Worm (Caenorhabditis elegans): ENCODE data around the gene Y27F2A.8.
"Not testable (repeated sequence)": the region's sequence is repeated elsewhere in the genome, so short reads cannot be mapped to it uniquely, and the experiment has no call there.

Y27F2A.8 gene

ce11 chrII:3184858-3185257 lies 1.3 kb downstream of the Y27F2A.8 start, which contains the start of gene sri-78:
TSS of gene sri-78 (plus strand) at chrII:3185158.
- not testable (repeated sequence) for TF ChIP-seq npax-4, sdc-2, che-1 (tag; optimal IDR thresholded peaks at IDR 0.05)

ce11 chrII:3185848-3186247 lies 2.3 kb downstream of the Y27F2A.8 start:
- TF ChIP-seq T23F11.4 (GFP tag; optimal IDR thresholded peaks at IDR 0.05) (no peak), npax-4 (tag; optimal IDR thresholded peaks at IDR 0.05) (no peak), hlh-15 (tag; optimal IDR thresholded peaks at IDR 0.05) (no peak), hlh-8 (tag; optimal IDR thresholded peaks at IDR 0.05) (no peak), che-1 (tag; optimal IDR thresholded peaks at IDR 0.05) (no peak), nhr-232 (tag; optimal IDR thresholded peaks at IDR 0.05) (no peak), ceh-22 (tag; optimal IDR thresholded peaks at IDR 0.05) (no peak), ceh-34 (tag; optimal IDR thresholded peaks at IDR 0.05) (no peak), unc-42 (tag; optimal IDR thresholded peaks at IDR 0.05) (no peak), fax-1 (tag; optimal IDR thresholded peaks at IDR 0.05) (no peak), ceh-24 (tag; optimal IDR thresholded peaks at IDR 0.05) (no peak), lim-6 (tag; optimal IDR thresholded peaks at IDR 0.05) (no peak), F13H6.1 (tag; optimal IDR thresholded peaks at IDR 0.05) (no peak), gmeb-2 (tag; optimal IDR thresholded peaks at IDR 0.05) (no peak), lin-11 (tag; optimal IDR thresholded peaks at IDR 0.05) (no peak), fkh-6 (tag; optimal IDR thresholded peaks at IDR 0.05) (no peak), pax-1 (tag; optimal IDR thresholded peaks at IDR 0.05) (no peak), pqm-1 (tag; optimal IDR thresholded peaks at IDR 0.05) (no peak), ztf-16 (tag; optimal IDR thresholded peaks at IDR 0.05) (no peak)

DNA sequence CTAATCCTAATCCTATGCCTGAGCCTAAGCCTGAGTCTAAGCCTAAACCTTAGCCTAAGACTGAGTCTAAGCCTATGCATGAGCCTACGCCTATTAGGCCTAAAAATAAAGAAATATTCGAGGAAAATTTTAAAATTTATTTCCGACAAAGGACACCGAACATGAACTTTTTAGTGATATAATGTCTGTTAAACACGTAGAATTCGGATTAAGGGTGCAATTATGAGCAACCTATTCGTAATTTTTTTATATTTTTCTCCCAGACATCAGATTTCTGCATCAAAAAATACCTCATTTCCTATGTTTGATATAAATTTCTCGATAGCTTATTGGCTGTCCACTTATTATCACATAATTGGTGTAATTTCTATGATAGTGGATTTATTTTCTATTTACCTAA lies 5.4 kb downstream of the Y27F2A.8 start, which contains the start of gene Y27F2A.11:
Y27F2A.11 (plus strand) TSS at position 301 of the 400 bp plus-strand sequence.
- TF ChIP-seq ceh-6 (GFP tag; optimal IDR thresholded peaks at IDR 0.05); nfya-1 (tag; optimal IDR thresholded peaks at IDR 0.05); dmd-4 (tag; optimal IDR thresholded peaks at IDR 0.05; ENCODE audit: borderline replicate concordance): not testable (repeated sequence)

DNA sequence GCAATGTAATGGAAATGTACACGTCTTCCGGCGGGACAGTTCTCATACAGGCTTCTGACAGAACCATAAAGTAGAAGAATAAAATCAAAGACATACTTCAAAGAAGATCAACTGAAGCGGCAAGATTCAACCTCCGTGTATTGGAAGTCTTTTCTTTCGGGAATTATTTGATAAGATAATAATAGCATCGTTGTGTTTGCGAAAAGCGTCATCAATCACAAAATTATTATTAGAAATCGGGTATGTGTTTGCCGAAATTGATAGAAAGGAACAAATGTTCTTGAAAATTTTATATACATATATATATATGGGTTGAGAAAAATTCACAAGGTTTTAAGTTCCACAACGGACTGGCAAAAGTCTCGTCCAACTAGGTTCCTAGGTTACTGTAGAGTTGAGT lies 8.0 kb downstream of the Y27F2A.8 start, which contains the start of gene Y27F2A.9:
Y27F2A.9 (minus strand) TSS at position 101 of the 400 bp plus-strand sequence.
- not testable (repeated sequence) for TF ChIP-seq lim-6, Y22D7AL.16, nfya-1 (tag; optimal IDR thresholded peaks at IDR 0.05)

DNA sequence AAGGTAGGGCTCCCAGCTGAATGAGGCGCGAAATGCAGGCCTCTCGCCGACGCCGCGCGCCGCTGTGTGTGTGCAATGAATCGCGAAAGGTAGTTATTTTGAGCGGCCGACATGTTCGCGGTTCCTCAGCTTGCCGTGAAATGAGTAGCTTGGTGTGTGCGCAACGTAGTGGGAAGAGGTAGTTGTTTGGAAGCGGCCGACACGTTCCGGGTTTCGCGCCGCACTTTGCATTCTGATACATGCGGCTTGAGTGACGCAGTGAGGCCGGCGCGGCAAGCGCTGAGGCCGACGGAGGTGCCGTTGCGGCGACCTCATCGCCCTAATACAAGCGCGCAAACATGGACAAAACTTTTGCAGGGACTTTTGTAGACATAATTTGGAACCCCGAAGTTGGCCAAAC lies 12.1 kb downstream of the Y27F2A.8 start:
- TF ChIP-seq unc-42 (tag; optimal IDR thresholded peaks at IDR 0.05) (no peak), mec-3 (tag; optimal IDR thresholded peaks at IDR 0.05; ENCODE audit: borderline replicate concordance) (peak; percentile 13), zip-5 (tag; optimal IDR thresholded peaks at IDR 0.05) (no peak), ahr-1 (tag; optimal IDR thresholded peaks at IDR 0.05) (no peak), C08G9.2 (tag; optimal IDR thresholded peaks at IDR 0.05) (no peak), ama-1 (optimal IDR thresholded peaks at IDR 0.05) (no peak), dve-1 (tag; optimal IDR thresholded peaks at IDR 0.05) (no peak), ceh-2 (tag; optimal IDR thresholded peaks at IDR 0.05) (no peak), madf-2 (tag; optimal IDR thresholded peaks at IDR 0.05) (no peak)

ce11 chrII:3196966-3197365 lies 13.4 kb downstream of the Y27F2A.8 start, which contains the start of gene gcy-15:
TSS of gene gcy-15 (minus strand) at chrII:3197066.
- TF ChIP-seq pqm-1 (tag; optimal IDR thresholded peaks at IDR 0.05) (no peak), elt-4 (tag; optimal IDR thresholded peaks at IDR 0.05) (no peak), mec-3 (tag; optimal IDR thresholded peaks at IDR 0.05; ENCODE audit: borderline replicate concordance) (no peak), C08G9.2 (tag; optimal IDR thresholded peaks at IDR 0.05) (no peak), pag-3 (tag; optimal IDR thresholded peaks at IDR 0.05; ENCODE audit: borderline replicate concordance) (no peak), Y22D7AL.16 (tag; optimal IDR thresholded peaks at IDR 0.05) (no peak), ceh-45 (GFP tag; IDR thresholded peaks at IDR 0.05) (no peak), lim-6 (tag; optimal IDR thresholded peaks at IDR 0.05) (no peak)

Measured in whole organism, late embryonic.